Fruit fly (Drosophila melanogaster) whole organism, prepupa: Measurements from ENCODE around the gene CG31636.
A peak's percentile ranks its signal among the peaks of the same experiment; 100 is the strongest.

Experiments
- CG10631 ChIP-seq: fragments of 200-800 bp; sonication (Bioruptor generic); optimal IDR thresholded peaks from 2 replicates; lab custom pipeline; 2016; ENCODE audit warnings: missing biosample characterization, missing genetic modification characterization
- CG11294 ChIP-seq: fragments of 200-800 bp; sonication (Bioruptor generic); IDR thresholded peaks from 2 replicates; pipeline ENCODE4 v1.3.6; 2022; ENCODE audit warnings: missing biosample characterization, missing genetic modification characterization
- CG11762 ChIP-seq: fragments of 200-800 bp; sonication (Bioruptor generic); optimal IDR thresholded peaks from 3 replicates; lab custom pipeline; 2016; ENCODE audit warnings: missing biosample characterization, missing genetic modification characterization; ENCODE audit not compliant: insufficient read depth
- CG11902 ChIP-seq: fragments of 200-800 bp; sonication (Bioruptor generic); optimal IDR thresholded peaks from 3 replicates; lab custom pipeline; 2016; ENCODE audit warnings: missing biosample characterization, missing genetic modification characterization
- CG15336 ChIP-seq: fragments of 200-800 bp; sonication (Bioruptor generic); IDR thresholded peaks from 2 replicates; pipeline ENCODE4 v1.3.6; 2022; ENCODE audit warnings: missing biosample characterization, missing genetic modification characterization
- CG1621 ChIP-seq: fragments of 200-800 bp; sonication (Bioruptor generic); optimal IDR thresholded peaks from 3 replicates; lab custom pipeline; 2018; ENCODE audit warnings: missing biosample characterization, mild to moderate bottlenecking, missing genetic modification characterization
- CG16779 ChIP-seq: fragments of 200-800 bp; sonication (Bioruptor generic); optimal IDR thresholded peaks from 3 replicates; lab custom pipeline; 2017; ENCODE audit warnings: missing biosample characterization, mild to moderate bottlenecking, missing genetic modification characterization
- CG32006 ChIP-seq: fragments of 200-800 bp; sonication (Bioruptor generic); optimal IDR thresholded peaks from 3 replicates; lab custom pipeline; 2017; ENCODE audit warnings: missing biosample characterization, mild to moderate bottlenecking, missing genetic modification characterization
- CG3919 ChIP-seq: fragments of 200-800 bp; sonication (Bioruptor generic); optimal IDR thresholded peaks from 3 replicates; lab custom pipeline; 2016; ENCODE audit warnings: missing biosample characterization, missing genetic modification characterization
- CG6276 ChIP-seq: fragments of 200-800 bp; sonication (Bioruptor generic); optimal IDR thresholded peaks from 2 replicates; lab custom pipeline; 2017; ENCODE audit warnings: missing biosample characterization, mild to moderate bottlenecking, missing genetic modification characterization
- CG6808 ChIP-seq: fragments of 200-800 bp; sonication (Bioruptor generic); optimal IDR thresholded peaks from 3 replicates; lab custom pipeline; 2017; ENCODE audit warnings: missing biosample characterization, missing genetic modification characterization, mild to moderate bottlenecking, moderate library complexity, missing genetic modification reagents
- CG7368 ChIP-seq: fragments of 200-800 bp; sonication (Bioruptor generic); optimal IDR thresholded peaks from 3 replicates; lab custom pipeline; 2016; ENCODE audit warnings: missing biosample characterization, missing genetic modification characterization
- CG8119 ChIP-seq: fragments of 200-800 bp; sonication (Bioruptor generic); IDR thresholded peaks from 3 replicates; pipeline ENCODE4 v1.3.6; 2022; ENCODE audit warnings: missing biosample characterization, missing genetic modification characterization
- CG8319 ChIP-seq: fragments of 200-800 bp; sonication (Bioruptor generic); optimal IDR thresholded peaks from 3 replicates; lab custom pipeline; 2016; ENCODE audit warnings: missing biosample characterization, missing genetic modification characterization
- CG8632 ChIP-seq: fragments of 200-800 bp; sonication (Bioruptor generic); optimal IDR thresholded peaks from 3 replicates; lab custom pipeline; 2016; ENCODE audit warnings: missing biosample characterization, missing genetic modification characterization
- CG9139 ChIP-seq: fragments of 200-800 bp; sonication (Bioruptor generic); optimal IDR thresholded peaks from 3 replicates; lab custom pipeline; 2017; ENCODE audit warnings: missing biosample characterization, mild to moderate bottlenecking, missing genetic modification characterization
- Eip75B ChIP-seq: fragments of 200-800 bp; sonication (Bioruptor generic); optimal IDR thresholded peaks from 3 replicates; lab custom pipeline; 2016; ENCODE audit warnings: missing biosample characterization, missing genetic modification characterization
- Eip78C ChIP-seq: fragments of 200-800 bp; sonication (Bioruptor generic); peaks from one replicate; lab custom pipeline; 2016; ENCODE audit warnings: missing biosample characterization, missing genetic modification characterization
- Eip93F ChIP-seq: fragments of 200-800 bp; sonication (Bioruptor generic); optimal IDR thresholded peaks from 2 replicates; lab custom pipeline; 2016; ENCODE audit warnings: missing biosample characterization, mild to moderate bottlenecking, missing genetic modification characterization
- Ets21C ChIP-seq: fragments of 200-800 bp; sonication (Bioruptor generic); optimal IDR thresholded peaks from 3 replicates; lab custom pipeline; 2016; ENCODE audit warnings: missing biosample characterization, missing genetic modification characterization
- Ets96B ChIP-seq: fragments of 200-800 bp; optimal IDR thresholded peaks from 2 replicates; lab custom pipeline; 2019; ENCODE audit warnings: missing biosample characterization, mild to moderate bottlenecking, missing genetic modification characterization, moderate library complexity
- Gug ChIP-seq: fragments of 200-800 bp; sonication (Bioruptor generic); IDR thresholded peaks from 2 replicates; pipeline ENCODE4 v1.3.6; 2022; ENCODE audit warnings: missing biosample characterization, missing genetic modification characterization
- Hr38 ChIP-seq: sonication (Bioruptor generic); optimal IDR thresholded peaks from 2 replicates; lab custom pipeline; 2016; ENCODE audit warnings: missing biosample characterization, missing genetic modification characterization
- Hr39 ChIP-seq: fragments of 200-800 bp; sonication (Bioruptor generic); optimal IDR thresholded peaks from 2 replicates; lab custom pipeline; 2016; ENCODE audit warnings: missing biosample characterization, missing genetic modification characterization
- Hr4 ChIP-seq: fragments of 200-800 bp; sonication (Bioruptor generic); optimal IDR thresholded peaks from 3 replicates; lab custom pipeline; 2016; ENCODE audit warnings: missing biosample characterization, missing genetic modification characterization
- Lpt ChIP-seq: fragments of 200-800 bp; sonication (Bioruptor generic); optimal IDR thresholded peaks from 3 replicates; lab custom pipeline; 2016; ENCODE audit warnings: missing biosample characterization, missing genetic modification characterization
- OdsH ChIP-seq: fragments of 200-800 bp; sonication (Bioruptor generic); optimal IDR thresholded peaks from 3 replicates; lab custom pipeline; 2016; ENCODE audit warnings: missing biosample characterization, missing genetic modification characterization
- Sox102F ChIP-seq: fragments of 200-800 bp; sonication (Bioruptor generic); optimal IDR thresholded peaks from 2 replicates; lab custom pipeline; 2016; ENCODE audit warnings: missing biosample characterization, mild to moderate bottlenecking, missing genetic modification characterization
- achi ChIP-seq: fragments of 200-800 bp; sonication (Bioruptor generic); optimal IDR thresholded peaks from 3 replicates; lab custom pipeline; 2016; ENCODE audit warnings: missing biosample characterization, missing genetic modification characterization
- acj6 ChIP-seq: fragments of 200-800 bp; sonication (Bioruptor generic); optimal IDR thresholded peaks from 3 replicates; lab custom pipeline; 2016; ENCODE audit warnings: missing biosample characterization, missing genetic modification characterization
- cyc ChIP-seq: fragments of 200-800 bp; sonication (Bioruptor generic); optimal IDR thresholded peaks from 3 replicates; lab custom pipeline; 2016; ENCODE audit warnings: missing biosample characterization, missing genetic modification characterization
- dac ChIP-seq: fragments of 200-800 bp; sonication (Bioruptor generic); optimal IDR thresholded peaks from 2 replicates; lab custom pipeline; 2017; ENCODE audit warnings: missing biosample characterization, mild to moderate bottlenecking, missing genetic modification characterization
- dsx ChIP-seq: fragments of 200-800 bp; optimal IDR thresholded peaks from 3 replicates; lab custom pipeline; 2019; ENCODE audit warnings: missing biosample characterization, mild to moderate bottlenecking, missing genetic modification characterization, moderate library complexity; ENCODE audit not compliant: poor library complexity, severe bottlenecking
- fd59A ChIP-seq: fragments of 200-800 bp; sonication (Bioruptor generic); optimal IDR thresholded peaks from 2 replicates; lab custom pipeline; 2017; ENCODE audit warnings: missing biosample characterization, mild to moderate bottlenecking, missing genetic modification characterization, missing genetic modification reagents
- fd85E ChIP-seq: fragments of 200-800 bp; sonication (Bioruptor generic); optimal IDR thresholded peaks from 3 replicates; lab custom pipeline; 2016; ENCODE audit warnings: missing biosample characterization, missing genetic modification characterization
- lz ChIP-seq: fragments of 200-800 bp; sonication (Bioruptor generic); optimal IDR thresholded peaks from 3 replicates; lab custom pipeline; 2016; ENCODE audit warnings: missing biosample characterization, missing genetic modification characterization
- salr ChIP-seq, 2 experiments: fragments of 200-800 bp; sonication (Bioruptor generic); optimal IDR thresholded peaks; 3 replicates each; lab custom pipeline; 2016 to 2018; ENCODE audit warnings: missing biosample characterization in 2 of 2, missing genetic modification characterization in 2 of 2, mild to moderate bottlenecking in 1 of 2
- spab ChIP-seq: fragments of 200-800 bp; sonication (Bioruptor generic); optimal IDR thresholded peaks from 2 replicates; lab custom pipeline; 2017; ENCODE audit warnings: missing biosample characterization, mild to moderate bottlenecking, missing genetic modification characterization, missing genetic modification reagents
- ss ChIP-seq, 2 experiments: fragments of 200-800 bp; sonication (Bioruptor generic); optimal IDR thresholded peaks; 2 replicates in 1 of 2; 3 replicates in 1 of 2; lab custom pipeline; 2017 to 2018; ENCODE audit warnings: mild to moderate bottlenecking in 2 of 2, missing biosample characterization in 2 of 2, missing genetic modification characterization in 2 of 2, moderate library complexity in 1 of 2
- svp ChIP-seq: fragments of 200-800 bp; sonication (Bioruptor generic); peaks from one replicate; lab custom pipeline; 2016; ENCODE audit warnings: missing biosample characterization, missing genetic modification characterization
- vri ChIP-seq: fragments of 200-800 bp; sonication (Bioruptor generic); optimal IDR thresholded peaks from 3 replicates; lab custom pipeline; 2016; ENCODE audit warnings: missing biosample characterization, mild to moderate bottlenecking, missing genetic modification characterization

CG31636 gene

DNA sequence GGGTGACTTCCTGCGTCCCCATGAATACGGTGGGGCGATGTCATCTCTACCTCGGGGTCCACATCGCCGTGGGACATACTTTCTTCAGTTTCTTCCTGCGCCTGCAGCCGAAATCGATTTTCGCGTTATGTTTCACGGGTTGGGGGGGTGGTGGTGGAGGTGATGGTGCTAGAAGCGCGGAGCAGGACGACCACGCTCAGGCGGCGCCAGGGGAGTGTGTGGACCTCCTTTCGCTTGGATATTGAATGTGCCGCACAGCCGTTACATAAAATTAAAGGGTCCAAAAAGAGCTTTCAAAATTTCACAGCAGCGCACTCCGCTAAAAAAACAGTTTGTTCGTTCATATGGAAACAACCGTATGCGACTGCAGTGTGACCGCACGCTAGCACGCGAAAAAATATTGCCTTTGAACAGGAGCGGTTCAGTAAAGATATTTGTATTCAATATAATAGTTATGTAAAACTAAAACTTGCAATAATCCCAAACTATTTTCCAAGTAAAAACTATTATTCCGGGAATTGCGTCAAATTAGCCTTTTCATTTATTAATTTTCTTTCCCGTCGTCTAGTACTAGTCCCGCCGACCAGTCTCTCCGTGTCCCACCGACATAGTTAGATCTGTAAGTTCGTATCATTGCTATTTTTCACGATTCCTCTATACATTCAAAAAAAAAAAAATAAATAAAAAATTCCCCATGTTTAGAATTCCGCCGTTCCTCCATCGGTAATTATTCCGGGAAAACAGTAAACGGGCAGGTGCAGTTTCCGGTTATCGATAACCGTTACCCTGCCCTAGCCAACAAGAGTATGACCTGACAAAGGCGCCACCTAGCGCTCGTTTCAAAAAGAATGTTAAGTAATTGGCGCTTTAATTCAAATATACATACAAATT, 26.3 kb upstream of the CG31636 start, which contains the start of gene Nhe3 (continued):
- peak; percentile 85 for TF ChIP-seq CG1621
- peak; percentile 73 for TF ChIP-seq Ets21C
- TF ChIP-seq acj6 = peak; percentile 82
- TF ChIP-seq CG8319 = peak; percentile 70
- peak; percentile 94 for TF ChIP-seq Eip78C (GFP tag; lab: Kevin White, UChicago)
- TF ChIP-seq CG9139 (GFP tag; lab: Kevin White, UChicago) = no peak
- peak; percentile 86 for TF ChIP-seq Hr39 (GFP tag; lab: Kevin White, UChicago)
- no peak for TF ChIP-seq OdsH (GFP tag; lab: Kevin White, UChicago)
- TF ChIP-seq salr (GFP tag; optimal IDR thresholded peaks at IDR 0.05; lab: Kevin White, UChicago) = peak in 1 of 2 experiments; percentile 29
- TF ChIP-seq Gug = peak; percentile 40
- TF ChIP-seq Hr4 = peak; percentile 80
- TF ChIP-seq Eip75B (GFP tag; lab: Kevin White, UChicago) = peak; percentile 50
- TF ChIP-seq CG3919 (GFP tag; lab: Kevin White, UChicago) = no peak
- no peak for TF ChIP-seq Sox102F
- peak; percentile 25 for TF ChIP-seq Eip93F (GFP tag; lab: Kevin White, UChicago)
- TF ChIP-seq fd59A (GFP tag; lab: Kevin White, UChicago) = peak; percentile 27
- TF ChIP-seq CG7368 (GFP tag; lab: Kevin White, UChicago) = no peak
- TF ChIP-seq Hr38 (GFP tag; lab: Kevin White, UChicago) = no peak
- no peak for TF ChIP-seq CG16779 (tag; lab: Kevin White, UChicago)
- TF ChIP-seq CG8632 (GFP tag; lab: Kevin White, UChicago) = peak; percentile 73
- TF ChIP-seq Lpt (GFP tag; lab: Kevin White, UChicago) = no peak
- TF ChIP-seq dsx = no peak
- TF ChIP-seq CG32006 (GFP tag; lab: Kevin White, UChicago) = no peak
- peak; percentile 62; the same call in 1 of the 2 replicates for TF ChIP-seq CG11294 (GFP tag; lab: Robert Waterston, UW)
- TF ChIP-seq dac = peak; percentile 45
- no peak for TF ChIP-seq CG10631
- TF ChIP-seq svp (GFP tag; lab: Kevin White, UChicago) = peak; percentile 87
- TF ChIP-seq CG15336 (GFP tag; lab: Robert Waterston, UW) = peak; percentile 61; the same call in 1 of the 2 replicates
- TF ChIP-seq Ets96B (tag; lab: Kevin White, UChicago) = no peak
- TF ChIP-seq vri (GFP tag; lab: Kevin White, UChicago) = peak; percentile 63
- TF ChIP-seq fd85E (GFP tag; lab: Kevin White, UChicago) = no peak
- TF ChIP-seq cyc (GFP tag; lab: Kevin White, UChicago) = peak; percentile 82
- no peak; the same call in 2 of the 3 replicates for TF ChIP-seq CG8119 (GFP tag; lab: Robert Waterston, UW)
- no peak for TF ChIP-seq achi (GFP tag; lab: Kevin White, UChicago)
- no peak for TF ChIP-seq spab
- no peak for TF ChIP-seq ss (GFP tag; optimal IDR thresholded peaks at IDR 0.05; lab: Kevin White, UChicago)
- peak; percentile 90 for TF ChIP-seq lz
- peak; percentile 94 for TF ChIP-seq CG11902 (GFP tag; lab: Kevin White, UChicago)
- no peak for TF ChIP-seq CG6276 (GFP tag; lab: Kevin White, UChicago)
- no peak for TF ChIP-seq CG6808 (GFP tag; lab: Kevin White, UChicago)
- no peak for TF ChIP-seq CG11762 (GFP tag; lab: Kevin White, UChicago)
